Worm (Caenorhabditis elegans): ENCODE results near the gene C54G10.1.

C54G10.1 gene

ce11 chrV:14686231-14687105 lies 45.6 kb downstream of the C54G10.1 start:
- TF ChIP-seq dao-5 (tag; optimal IDR thresholded peaks at IDR 0.05) (no peak), W03F9.2 (tag; optimal IDR thresholded peaks at IDR 0.05) (no peak), him-1 (tag; optimal IDR thresholded peaks at IDR 0.05) (no peak)

- no peak for TF ChIP-seq him-1 (tag; optimal IDR thresholded peaks at IDR 0.05)
These were observed 46.4 kb downstream of the C54G10.1 start for ce11 chrV:14687106-14687964.

- TF ChIP-seq him-1 (tag; optimal IDR thresholded peaks at IDR 0.05), result no peak
- peak; percentile 48 for TF ChIP-seq W03F9.2 (tag; optimal IDR thresholded peaks at IDR 0.05)
These were observed 47.4 kb downstream of the C54G10.1 start, which contains the start of gene C47E8.11 for ce11 chrV:14688097-14688912. Gene C47E8.11, plus strand, starts transcription at chrV:14688616.

- TF ChIP-seq him-1 (tag; optimal IDR thresholded peaks at IDR 0.05) (no peak), W03F9.2 (tag; optimal IDR thresholded peaks at IDR 0.05) (no peak), dao-5 (tag; optimal IDR thresholded peaks at IDR 0.05) (no peak)
These were observed 48.3 kb downstream of the C54G10.1 start, which contains the start of gene gasr-8 for ce11 chrV:14689060-14689750. Gene gasr-8, plus strand, starts transcription at chrV:14689110.

Data from whole organism, L4/young adult.